Worm (Caenorhabditis elegans): ENCODE data around the gene Y38H6A.3.

ce11 chrV:20305803-20306202 is 39.2 kb upstream of the Y38H6A.3 start, which contains the start of gene ZC15.1:
- TF ChIP-seq him-1 (tag; optimal IDR thresholded peaks at IDR 0.05) (no peak), B0035.1 (tag; optimal IDR thresholded peaks at IDR 0.05) (no peak), nhr-90 (tag; optimal IDR thresholded peaks at IDR 0.05) (no peak), ceh-79 (tag; optimal IDR thresholded peaks at IDR 0.05) (no peak), snpc-4 (GFP tag; optimal IDR thresholded peaks at IDR 0.05) (no peak), snpc-4 (tag; optimal IDR thresholded peaks at IDR 0.05) (no peak), lsl-1 (GFP tag; optimal IDR thresholded peaks at IDR 0.05) (no peak), lir-1 (GFP tag; conservative IDR thresholded peaks at IDR 0.05) (no peak), nfya-2 (GFP tag; IDR thresholded peaks at IDR 0.05) (no peak), hsf-1 (GFP tag; IDR thresholded peaks at IDR 0.05) (no peak)

All from whole organism, young adult.